Worm (Caenorhabditis elegans) whole organism, mixed stage, embryonic: ENCODE measurements around the gene ZK809.8.

Experiments
- bed-3 ChIP-seq: fragments of 200-800 bp; sonication (Bioruptor generic); optimal IDR thresholded peaks from 3 replicates; lab custom pipeline; 2018; ENCODE audit warnings: mild to moderate bottlenecking, missing genetic modification characterization, moderate library complexity, missing compliant biosample characterization
- blmp-1 ChIP-seq: fragments of 150-350 bp; optimal IDR thresholded peaks from 2 replicates; lab custom pipeline; 2014; ENCODE audit warnings: missing biosample characterization, missing genetic modification characterization
- flh-1 ChIP-seq: fragments of 200-800 bp; sonication (Bioruptor generic); optimal IDR thresholded peaks from 2 replicates; lab custom pipeline; 2018; ENCODE audit warnings: mild to moderate bottlenecking, missing genetic modification characterization, moderate library complexity, missing compliant biosample characterization
- lin-13 ChIP-seq: fragments of 150-350 bp; optimal IDR thresholded peaks from 2 replicates; lab custom pipeline; 2014; ENCODE audit warnings: missing biosample characterization, missing genetic modification characterization
- lin-32 ChIP-seq: fragments of 200-800 bp; sonication (Bioruptor generic); optimal IDR thresholded peaks from 2 replicates; lab custom pipeline; 2018; ENCODE audit warnings: mild to moderate bottlenecking, missing genetic modification characterization, missing compliant biosample characterization
- nhr-28 ChIP-seq: fragments of 150-350 bp; optimal IDR thresholded peaks from 2 replicates; lab custom pipeline; 2014; ENCODE audit warnings: missing biosample characterization, missing genetic modification characterization
- snpc-4 ChIP-seq: fragments of 150-350 bp; optimal IDR thresholded peaks from 2 replicates; lab custom pipeline; 2014; ENCODE audit warnings: missing biosample characterization, missing genetic modification characterization

DNA sequence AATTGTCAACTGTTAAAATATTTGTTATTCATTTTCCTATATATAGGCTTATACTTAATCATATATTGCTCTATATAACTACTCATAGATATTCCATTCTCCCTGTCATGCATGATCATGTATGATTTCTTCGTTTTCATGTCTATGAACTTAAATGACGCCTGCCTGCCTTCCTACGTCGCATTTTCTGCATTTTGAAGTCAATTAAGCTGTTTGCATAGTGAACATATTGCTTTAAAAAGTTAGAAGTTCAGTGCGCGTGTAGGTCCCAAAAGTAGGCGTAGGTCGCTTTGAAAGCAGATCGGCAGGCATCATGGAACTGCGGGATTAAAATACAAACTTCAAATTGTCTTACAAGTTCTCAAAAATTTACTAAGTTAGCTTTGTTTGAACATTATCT lies 4.2 kb downstream of the ZK809.8 start:
- TF ChIP-seq snpc-4 (no peak), nhr-28 (tag; lab: Kevin White, UChicago) (no peak), lin-32 (GFP tag; lab: Kevin White, UChicago) (no peak), bed-3 (GFP tag; lab: Kevin White, UChicago) (no peak), blmp-1 (tag; lab: Kevin White, UChicago) (no peak), flh-1 (no peak), lin-13 (no peak)
